Worm (Caenorhabditis elegans) whole organism, early embryonic: ENCODE data around the gene fat-3.

Source experiments
- B0310.2 ChIP-seq: sonication (generic microtip); optimal IDR thresholded peaks from 2 replicates; lab custom pipeline; 2016; ENCODE audit warnings: mild to moderate bottlenecking, missing genetic modification characterization, missing compliant biosample characterization
- F13C5.2 ChIP-seq: sonication (generic microtip); optimal IDR thresholded peaks from 2 replicates; lab custom pipeline; 2017; ENCODE audit warnings: mild to moderate bottlenecking, missing genetic modification characterization, inconsistent platforms, missing compliant biosample characterization
- aly-1 ChIP-seq: sonication (generic microtip); optimal IDR thresholded peaks from 2 replicates; lab custom pipeline; 2016; ENCODE audit warnings: missing genetic modification characterization, missing compliant biosample characterization
- ama-1 ChIP-seq: fragments of 150-350 bp; optimal IDR thresholded peaks from 2 replicates; lab custom pipeline; 2014
- ceh-13 ChIP-seq: fragments of 200-800 bp; sonication (Bioruptor generic); optimal IDR thresholded peaks from 2 replicates; lab custom pipeline; 2018; ENCODE audit warnings: mild to moderate bottlenecking, missing genetic modification characterization, missing compliant biosample characterization
- ceh-36 ChIP-seq: sonication (generic microtip); optimal IDR thresholded peaks from 2 replicates; lab custom pipeline; 2016; ENCODE audit warnings: missing genetic modification characterization, inconsistent platforms, missing compliant biosample characterization
- ets-7 ChIP-seq: sonication (generic microtip); optimal IDR thresholded peaks from 2 replicates; lab custom pipeline; 2016; ENCODE audit warnings: missing genotype, missing genetic modification characterization, missing compliant biosample characterization
- flt-1 ChIP-seq: fragments of 200-800 bp; sonication (Bioruptor generic); IDR thresholded peaks from 2 replicates; pipeline ENCODE4 v1.3.6; 2022; ENCODE audit warnings: missing genetic modification characterization, missing compliant biosample characterization
- hmbx-1 ChIP-seq: sonication (generic microtip); optimal IDR thresholded peaks from 2 replicates; lab custom pipeline; 2016; ENCODE audit warnings: mild to moderate bottlenecking, missing genetic modification characterization, missing compliant biosample characterization
- hmg-4 ChIP-seq: fragments of 200-800 bp; sonication (Bioruptor generic); optimal IDR thresholded peaks from 2 replicates; lab custom pipeline; 2018; ENCODE audit warnings: mild to moderate bottlenecking, missing genetic modification characterization, missing compliant biosample characterization
- hnd-1 ChIP-seq: sonication (generic microtip); optimal IDR thresholded peaks from 2 replicates; lab custom pipeline; 2016; ENCODE audit warnings: missing genetic modification characterization, missing compliant biosample characterization
- pes-1 ChIP-seq: fragments of 200-800 bp; sonication (Bioruptor generic); IDR thresholded peaks from 2 replicates; pipeline ENCODE4 v1.3.6; 2022; ENCODE audit warnings: missing genetic modification reagents, missing genetic modification characterization, missing compliant biosample characterization
- scrt-1 ChIP-seq: fragments of 200-800 bp; sonication (Bioruptor generic); IDR thresholded peaks from 2 replicates; pipeline ENCODE4 v1.3.6; 2022; ENCODE audit warnings: missing genetic modification characterization, missing compliant biosample characterization
- sea-1 ChIP-seq: fragments of 200-800 bp; sonication (Bioruptor generic); conservative IDR thresholded peaks from 2 replicates; pipeline ENCODE4 v1.3.6; 2022; ENCODE audit warnings: missing genetic modification characterization, missing compliant biosample characterization
- tbx-11 ChIP-seq: fragments of 200-800 bp; sonication (Bioruptor generic); IDR thresholded peaks from 2 replicates; pipeline ENCODE4 v1.3.6; 2022; ENCODE audit warnings: missing genetic modification characterization, missing compliant biosample characterization
- tbx-37 ChIP-seq: fragments of 200-800 bp; sonication (Bioruptor generic); conservative IDR thresholded peaks from 2 replicates; pipeline ENCODE4 v1.3.6; 2022; ENCODE audit warnings: missing genetic modification reagents, missing genetic modification characterization, missing compliant biosample characterization
- tra-4 ChIP-seq: sonication (generic microtip); optimal IDR thresholded peaks from 2 replicates; lab custom pipeline; 2017; ENCODE audit warnings: missing genetic modification characterization, missing compliant biosample characterization

fat-3 gene

ce11 chrIV:9799664-9800063 lies 3.2 kb upstream of the fat-3 start:
- TF ChIP-seq flt-1 (GFP tag; lab: Robert Waterston, UW) = no peak
- TF ChIP-seq scrt-1 (GFP tag; lab: Robert Waterston, UW) = no peak
- no peak for TF ChIP-seq ceh-13 (GFP tag; lab: Kevin White, UChicago)
- no peak for TF ChIP-seq B0310.2 (tag; lab: Kevin White, UChicago)
- TF ChIP-seq tbx-11 (GFP tag; lab: Robert Waterston, UW) = no peak
- TF ChIP-seq sea-1 (GFP tag; lab: Robert Waterston, UW) = no peak
- no peak for TF ChIP-seq tbx-37 (GFP tag; lab: Robert Waterston, UW)
- no peak for TF ChIP-seq ets-7 (tag; lab: Kevin White, UChicago)
- no peak for TF ChIP-seq pes-1 (GFP tag; lab: Robert Waterston, UW)
- no peak for TF ChIP-seq hnd-1 (tag; lab: Kevin White, UChicago)
- TF ChIP-seq aly-1 (tag; lab: Kevin White, UChicago) = no peak
- TF ChIP-seq ceh-36 (tag; lab: Kevin White, UChicago) = no peak
- TF ChIP-seq ama-1 (lab: Kevin White, UChicago) = no peak
- no peak for TF ChIP-seq hmbx-1 (tag; lab: Kevin White, UChicago)

- TF ChIP-seq sea-1 (GFP tag; lab: Robert Waterston, UW) (no peak), ceh-36 (tag; lab: Kevin White, UChicago) (no peak), hmbx-1 (tag; lab: Kevin White, UChicago) (no peak), pes-1 (GFP tag; lab: Robert Waterston, UW) (no peak), ama-1 (lab: Kevin White, UChicago) (no peak), tra-4 (tag; lab: Kevin White, UChicago) (no peak), ceh-13 (GFP tag; lab: Kevin White, UChicago) (no peak), ets-7 (tag; lab: Kevin White, UChicago) (no peak), B0310.2 (tag; lab: Kevin White, UChicago) (no peak), tbx-11 (GFP tag; lab: Robert Waterston, UW) (no peak), tbx-37 (GFP tag; lab: Robert Waterston, UW) (no peak), scrt-1 (GFP tag; lab: Robert Waterston, UW) (no peak), hmg-4 (GFP tag; lab: Kevin White, UChicago) (no peak), aly-1 (tag; lab: Kevin White, UChicago) (no peak), F13C5.2 (tag; lab: Kevin White, UChicago) (no peak), hnd-1 (tag; lab: Kevin White, UChicago) (no peak), flt-1 (GFP tag; lab: Robert Waterston, UW) (no peak)
Observed at ce11 chrIV:9801418-9801817, 1.4 kb upstream of the fat-3 start.

DNA sequence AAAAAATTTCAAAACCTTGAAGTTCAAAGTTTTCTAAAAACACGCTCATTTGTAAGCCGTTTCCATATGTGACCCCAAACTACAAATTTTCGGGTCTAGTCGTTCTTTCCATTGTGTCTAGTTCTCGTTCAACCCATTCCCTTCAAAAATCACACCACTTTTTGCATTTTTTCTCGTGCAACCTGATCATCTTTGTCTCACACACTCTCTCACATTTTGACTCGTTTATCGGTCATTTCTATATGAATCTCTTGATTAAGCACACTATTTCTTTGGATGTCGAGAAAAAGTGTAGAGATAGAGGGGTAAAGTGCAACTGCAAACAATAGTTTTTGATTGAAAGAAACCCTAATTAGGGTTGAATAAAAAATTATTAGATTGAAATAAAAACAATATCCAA lies 721 bp downstream of the fat-3 start:
- TF ChIP-seq ceh-36 (tag; lab: Kevin White, UChicago) (no peak), hmg-4 (GFP tag; lab: Kevin White, UChicago) (no peak), hnd-1 (tag; lab: Kevin White, UChicago) (no peak), tbx-11 (GFP tag; lab: Robert Waterston, UW) (no peak), flt-1 (GFP tag; lab: Robert Waterston, UW) (no peak)

DNA sequence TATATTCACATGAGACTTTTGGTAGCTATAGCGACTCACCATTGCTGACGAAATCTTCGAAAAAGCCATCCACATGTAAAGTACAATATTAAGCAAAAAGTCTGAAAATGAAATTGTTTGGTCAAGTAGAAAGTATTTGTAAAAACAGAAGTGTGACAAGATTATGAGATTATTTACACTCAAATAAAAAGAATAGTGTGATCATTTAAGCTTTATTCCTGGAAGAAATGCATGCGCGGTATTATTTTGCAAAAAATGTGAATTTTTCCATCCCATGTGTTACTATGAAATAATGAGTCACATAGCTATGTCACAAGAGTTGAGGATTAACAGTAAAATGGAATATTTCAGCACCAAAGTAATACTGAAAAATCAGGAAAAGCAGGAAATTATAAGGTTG lies 7.8 kb downstream of the fat-3 start, which contains the start of gene dct-15:
Gene dct-15, minus strand, starts transcription at position 101 of the 400 bp plus-strand sequence.
- TF ChIP-seq aly-1 (tag; lab: Kevin White, UChicago) = no peak

DNA sequence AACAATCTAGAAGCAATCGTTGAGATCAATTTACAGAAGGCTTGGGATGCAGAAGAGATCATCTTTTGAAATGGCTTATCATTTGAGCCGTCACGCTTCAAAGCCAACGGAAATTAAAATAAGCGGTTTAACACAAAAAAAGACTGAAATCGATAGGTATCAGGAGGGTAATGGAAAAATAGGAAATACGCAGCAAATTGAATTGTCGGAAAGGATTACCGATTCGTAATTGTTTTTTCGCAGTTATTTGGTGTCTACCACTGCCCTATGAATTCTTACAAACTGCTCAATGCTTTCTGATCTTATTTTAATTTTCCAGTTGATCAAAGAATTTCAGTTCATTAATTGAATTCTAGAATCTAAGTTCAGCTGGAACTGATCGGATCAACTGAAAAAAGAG lies 8.7 kb downstream of the fat-3 start:
- TF ChIP-seq pes-1 (GFP tag; lab: Robert Waterston, UW) = no peak
- TF ChIP-seq tbx-37 (GFP tag; lab: Robert Waterston, UW) = no peak
- TF ChIP-seq ceh-13 (GFP tag; lab: Kevin White, UChicago) = no peak
- no peak for TF ChIP-seq sea-1 (GFP tag; lab: Robert Waterston, UW)
- TF ChIP-seq ceh-36 (tag; lab: Kevin White, UChicago) = no peak
- no peak for TF ChIP-seq hmg-4 (GFP tag; lab: Kevin White, UChicago)
- TF ChIP-seq tra-4 (tag; lab: Kevin White, UChicago) = no peak
- no peak for TF ChIP-seq ama-1 (lab: Kevin White, UChicago)
- no peak for TF ChIP-seq flt-1 (GFP tag; lab: Robert Waterston, UW)
- TF ChIP-seq ets-7 (tag; lab: Kevin White, UChicago) = no peak
- TF ChIP-seq B0310.2 (tag; lab: Kevin White, UChicago) = no peak
- no peak for TF ChIP-seq scrt-1 (GFP tag; lab: Robert Waterston, UW)
- TF ChIP-seq aly-1 (tag; lab: Kevin White, UChicago) = no peak
- no peak for TF ChIP-seq hmbx-1 (tag; lab: Kevin White, UChicago)

ce11 chrIV:9815432-9815831 lies 12.6 kb downstream of the fat-3 start, which contains the start of gene egl-20:
TSS of gene egl-20 (minus strand) at chrIV:9815532.
- no peak for TF ChIP-seq pes-1 (GFP tag; lab: Robert Waterston, UW)

DNA sequence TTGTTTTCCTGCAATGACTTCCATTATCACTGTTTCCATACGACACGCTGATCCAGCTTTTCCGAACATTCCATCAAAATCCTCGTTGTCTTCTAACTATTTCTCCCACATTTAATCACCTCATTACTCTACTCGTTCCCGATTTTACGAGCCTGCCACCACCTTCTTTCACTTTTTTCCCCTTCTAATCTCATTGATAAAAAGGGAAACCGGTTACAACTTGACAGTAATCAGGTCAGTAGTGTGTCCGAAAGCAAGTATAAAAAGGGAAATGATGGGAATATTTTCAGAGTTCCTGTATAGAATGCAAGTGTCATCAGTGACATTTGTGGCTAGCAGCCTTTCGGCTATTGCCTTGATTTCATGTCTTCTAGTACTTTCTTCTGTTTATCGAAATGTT lies 18.8 kb downstream of the fat-3 start, which contains the start of gene col-123:
Gene col-123, plus strand, starts transcription at position 301 of the 400 bp plus-strand sequence.
- TF ChIP-seq ama-1 (lab: Kevin White, UChicago) (no peak), tbx-11 (GFP tag; lab: Robert Waterston, UW) (no peak), B0310.2 (tag; lab: Kevin White, UChicago) (no peak)

ce11 chrIV:9822585-9822984 lies 19.8 kb downstream of the fat-3 start:
- TF ChIP-seq tra-4 (tag; lab: Kevin White, UChicago) = no peak
- TF ChIP-seq ceh-36 (tag; lab: Kevin White, UChicago) = no peak
- TF ChIP-seq F13C5.2 (tag; lab: Kevin White, UChicago) = no peak
- no peak for TF ChIP-seq flt-1 (GFP tag; lab: Robert Waterston, UW)
- TF ChIP-seq pes-1 (GFP tag; lab: Robert Waterston, UW) = no peak
- no peak for TF ChIP-seq scrt-1 (GFP tag; lab: Robert Waterston, UW)
- TF ChIP-seq aly-1 (tag; lab: Kevin White, UChicago) = no peak
